Worm (Caenorhabditis elegans): ENCODE measurements around the gene npr-35.

Gene npr-35

ce11 chrIV:7753108-7753507 lies 9.5 kb downstream of the npr-35 start, which contains the start of gene col-14:
Gene col-14, plus strand, starts transcription at chrIV:7753408.
- no peak for TF ChIP-seq fkh-10 (GFP tag; optimal IDR thresholded peaks at IDR 0.05)
- TF ChIP-seq ceh-9 (tag; optimal IDR thresholded peaks at IDR 0.05): no peak
- no peak for TF ChIP-seq mec-3 (tag; optimal IDR thresholded peaks at IDR 0.05; ENCODE audit: borderline replicate concordance)
- no peak for TF ChIP-seq unc-3 (GFP tag; conservative IDR thresholded peaks at IDR 0.05)
- TF ChIP-seq unc-3 (tag; optimal IDR thresholded peaks at IDR 0.05): no peak
- no peak for TF ChIP-seq F13H6.1 (tag; optimal IDR thresholded peaks at IDR 0.05)
- TF ChIP-seq ceh-6 (GFP tag; optimal IDR thresholded peaks at IDR 0.05): no peak
- TF ChIP-seq hlh-8 (tag; optimal IDR thresholded peaks at IDR 0.05): no peak
- no peak for TF ChIP-seq ceh-30 (tag; optimal IDR thresholded peaks at IDR 0.05)
- TF ChIP-seq sdc-2 (tag; optimal IDR thresholded peaks at IDR 0.05): no peak
- no peak for TF ChIP-seq fax-1 (tag; optimal IDR thresholded peaks at IDR 0.05)

ce11 chrIV:7754114-7754513 lies 10.5 kb downstream of the npr-35 start:
- peak; percentile 56 for TF ChIP-seq mec-3 (tag; optimal IDR thresholded peaks at IDR 0.05; ENCODE audit: borderline replicate concordance)
- TF ChIP-seq ref-2 (tag; optimal IDR thresholded peaks at IDR 0.05): no peak

ce11 chrIV:7757245-7757644 lies 13.6 kb downstream of the npr-35 start, which contains the start of gene C46A5.4:
Gene C46A5.4, minus strand, starts transcription at chrIV:7757345.
- TF ChIP-seq ceh-31 (tag; optimal IDR thresholded peaks at IDR 0.05): no peak
- no peak for TF ChIP-seq syd-9 (tag; optimal IDR thresholded peaks at IDR 0.05)
- TF ChIP-seq C08G9.2 (tag; optimal IDR thresholded peaks at IDR 0.05): no peak
- TF ChIP-seq hlh-30 (tag; optimal IDR thresholded peaks at IDR 0.05; ENCODE audit: insufficient read depth): no peak
- no peak for TF ChIP-seq tbx-2 (tag; optimal IDR thresholded peaks at IDR 0.05)
- TF ChIP-seq pha-2 (tag; optimal IDR thresholded peaks at IDR 0.05): no peak
- no peak for TF ChIP-seq ceh-48 (tag; optimal IDR thresholded peaks at IDR 0.05)
- TF ChIP-seq ztf-16 (tag; optimal IDR thresholded peaks at IDR 0.05): no peak
- TF ChIP-seq hlh-8 (tag; optimal IDR thresholded peaks at IDR 0.05): no peak
- no peak for TF ChIP-seq hlh-13 (GFP tag; optimal IDR thresholded peaks at IDR 0.05)
- no peak for TF ChIP-seq unc-42 (tag; optimal IDR thresholded peaks at IDR 0.05)
- TF ChIP-seq dmd-4 (tag; optimal IDR thresholded peaks at IDR 0.05; ENCODE audit: borderline replicate concordance): no peak
- no peak for TF ChIP-seq ttx-3 (tag; optimal IDR thresholded peaks at IDR 0.05)
- no peak for TF ChIP-seq fax-1 (tag; optimal IDR thresholded peaks at IDR 0.05)
- TF ChIP-seq ceh-22 (tag; optimal IDR thresholded peaks at IDR 0.05): no peak

ce11 chrIV:7759527-7759926 lies 15.9 kb downstream of the npr-35 start, which contains the start of gene dsb-3:
Gene dsb-3, minus strand, starts transcription at chrIV:7759627.
- TF ChIP-seq sdc-2 (tag; optimal IDR thresholded peaks at IDR 0.05): no peak
- TF ChIP-seq unc-3 (GFP tag; conservative IDR thresholded peaks at IDR 0.05): no peak
- no peak for TF ChIP-seq unc-3 (tag; optimal IDR thresholded peaks at IDR 0.05)
- no peak for TF ChIP-seq fkh-10 (GFP tag; optimal IDR thresholded peaks at IDR 0.05)

ce11 chrIV:7760117-7760516 lies 16.5 kb downstream of the npr-35 start, which contains the start of gene del-7:
Gene del-7, plus strand, starts transcription at chrIV:7760417.
- TF ChIP-seq unc-42 (tag; optimal IDR thresholded peaks at IDR 0.05) (no peak), che-1 (tag; optimal IDR thresholded peaks at IDR 0.05) (no peak), lin-11 (tag; optimal IDR thresholded peaks at IDR 0.05) (no peak), C38D4.7 (GFP tag; optimal IDR thresholded peaks at IDR 0.05) (no peak), ceh-9 (tag; optimal IDR thresholded peaks at IDR 0.05) (no peak), ets-4 (tag; optimal IDR thresholded peaks at IDR 0.05) (no peak), pat-9 (tag; optimal IDR thresholded peaks at IDR 0.05) (no peak), Y22D7AL.16 (tag; optimal IDR thresholded peaks at IDR 0.05) (no peak), pag-3 (tag; optimal IDR thresholded peaks at IDR 0.05; ENCODE audit: borderline replicate concordance) (no peak), pros-1 (tag; optimal IDR thresholded peaks at IDR 0.05) (no peak), ceh-48 (tag; optimal IDR thresholded peaks at IDR 0.05) (no peak), hlh-8 (tag; optimal IDR thresholded peaks at IDR 0.05) (no peak)
